Worm (Caenorhabditis elegans) whole organism, late embryonic: ENCODE data around the gene R03E9.2.

Experiments
- hlh-30 ChIP-seq: sonication (generic microtip); optimal IDR thresholded peaks from 2 replicates; lab custom pipeline; 2017; ENCODE audit warnings: antibody characterized with exemption, missing genetic modification characterization, missing compliant biosample characterization; ENCODE audit not compliant: insufficient read depth
- nhr-11 ChIP-seq: fragments of 150-350 bp; optimal IDR thresholded peaks from 2 replicates; lab custom pipeline; 2014; ENCODE audit warnings: missing biosample characterization, missing genetic modification characterization

DNA sequence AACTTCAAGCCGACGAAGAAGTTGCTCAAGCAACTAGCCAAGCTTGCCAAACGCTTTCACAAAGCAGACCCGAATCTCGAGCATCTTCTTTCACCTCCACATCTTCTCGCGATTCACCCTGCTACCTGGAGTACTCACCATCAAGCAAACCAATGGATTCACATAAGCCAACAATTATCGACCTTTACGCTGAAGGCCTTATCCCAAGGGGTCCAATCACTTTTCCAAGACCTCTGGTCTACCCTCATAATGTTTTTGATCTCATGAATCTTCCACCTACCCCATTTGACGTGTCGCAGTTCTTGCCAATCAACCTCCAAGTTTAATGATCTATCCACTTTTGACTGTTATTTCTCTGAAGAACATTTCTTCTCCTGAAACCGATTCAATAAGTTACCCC lies 10.2 kb upstream of the R03E9.2 start:
- no peak for TF ChIP-seq hlh-30 (tag; lab: Kevin White, UChicago)
- no peak for TF ChIP-seq nhr-11 (tag; lab: Kevin White, UChicago)
